Worm (Caenorhabditis elegans) whole organism, L2 larva: ENCODE data around the gene C30B5.2.

Source experiments
- C34F6.9 ChIP-seq: fragments of 150-350 bp; optimal IDR thresholded peaks from 2 replicates; lab custom pipeline; 2014; ENCODE audit warnings: missing biosample characterization, missing genetic modification characterization
- fos-1 ChIP-seq: fragments of 150-350 bp; optimal IDR thresholded peaks from 2 replicates; lab custom pipeline; 2014; ENCODE audit warnings: missing biosample characterization, missing genetic modification characterization
- mdl-1 ChIP-seq, 2 experiments: fragments of 150-350 bp in 1 of 2; sonication (generic microtip) in 1 of 2; optimal IDR thresholded peaks; 2 replicates each; lab custom pipeline; 2017; ENCODE audit warnings: missing biosample characterization in 2 of 2, missing genetic modification characterization in 2 of 2
- nhr-11 ChIP-seq: fragments of 150-350 bp; optimal IDR thresholded peaks from 2 replicates; lab custom pipeline; 2014; ENCODE audit warnings: missing biosample characterization, missing genetic modification characterization

DNA sequence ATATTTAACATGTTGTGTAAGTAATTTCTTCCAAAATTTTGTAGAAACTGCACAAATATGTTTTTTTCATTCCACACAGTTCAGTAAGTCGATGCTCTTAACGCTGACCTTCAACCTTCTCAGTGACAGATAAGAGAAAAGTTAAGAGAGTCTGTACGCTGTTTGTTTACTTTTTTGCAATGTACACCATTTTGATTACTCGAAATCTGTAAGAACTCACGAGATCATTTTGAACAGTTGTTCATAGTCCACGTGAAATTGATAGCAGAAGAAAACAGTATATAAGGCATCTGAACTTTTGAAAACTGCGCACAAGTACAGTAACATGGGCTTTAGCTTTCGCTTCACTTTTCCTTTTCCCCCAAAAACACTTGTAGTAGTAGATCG is 18.2 kb upstream of the C30B5.2 start:
- TF ChIP-seq fos-1 (tag; lab: Kevin White, UChicago) (no peak), C34F6.9 (tag; lab: Kevin White, UChicago) (no peak), mdl-1 (tag; optimal IDR thresholded peaks at IDR 0.05; lab: Kevin White, UChicago) (no peak), nhr-11 (tag; lab: Kevin White, UChicago) (no peak)
